Fruit fly (Drosophila melanogaster): Measurements from ENCODE around the gene CG1542.

- no peak for TF ChIP-seq Myc (optimal IDR thresholded peaks at IDR 0.05)
- no peak for TF ChIP-seq psq (optimal IDR thresholded peaks at IDR 0.05)
Measured at dm6 chr3R:31218214-31218876, 5.1 kb downstream of the CG1542 start.
